Worm (Caenorhabditis elegans) whole organism, L1 larva: ENCODE results near the gene pqn-54.
A peak's percentile ranks its signal among the peaks of the same experiment; 100 is the strongest.

ENCODE experiments used
- C04F5.9 ChIP-seq: sonication (generic microtip); optimal IDR thresholded peaks from 2 replicates; lab custom pipeline; 2016; ENCODE audit warnings: missing genetic modification characterization, missing compliant biosample characterization
- C34B4.2 ChIP-seq: sonication (generic microtip); optimal IDR thresholded peaks from 2 replicates; lab custom pipeline; 2017; ENCODE audit warnings: mild to moderate bottlenecking, missing genetic modification characterization, missing compliant biosample characterization
- F16B12.6 ChIP-seq: fragments of 150-350 bp; optimal IDR thresholded peaks from 2 replicates; lab custom pipeline; 2014; ENCODE audit warnings: missing biosample characterization, missing genetic modification characterization
- alr-1 ChIP-seq: fragments of 200-800 bp; sonication (Bioruptor generic); optimal IDR thresholded peaks from 2 replicates; lab custom pipeline; 2018; ENCODE audit warnings: borderline replicate concordance, mild to moderate bottlenecking, missing genetic modification characterization, missing compliant biosample characterization
- aly-2 ChIP-seq: fragments of 150-350 bp; optimal IDR thresholded peaks from 2 replicates; lab custom pipeline; 2014; ENCODE audit warnings: missing biosample characterization, missing genetic modification characterization
- ceh-8 ChIP-seq: fragments of 200-800 bp; sonication (Bioruptor generic); optimal IDR thresholded peaks from 2 replicates; lab custom pipeline; 2018; ENCODE audit warnings: mild to moderate bottlenecking, missing genetic modification characterization, moderate library complexity, missing compliant biosample characterization
- ceh-82 ChIP-seq, 3 experiments: fragments of 150-350 bp in 1 of 3; sonication (generic microtip) in 2 of 3; optimal IDR thresholded peaks; 2 replicates each; lab custom pipeline; 2014 to 2017; ENCODE audit warnings: missing biosample characterization in 3 of 3, missing genetic modification characterization in 3 of 3
- dpl-1 ChIP-seq, 3 experiments: fragments of 150-350 bp in 2 of 3; sonication (generic microtip) in 1 of 3; optimal IDR thresholded peaks; 2 replicates each; lab custom pipeline; 2014 to 2017; ENCODE audit warnings: missing biosample characterization in 3 of 3, missing genetic modification characterization in 3 of 3, missing genetic modification reagents in 3 of 3
- efl-1 ChIP-seq, 4 experiments: fragments of 150-350 bp; optimal IDR thresholded peaks in 3 of 4; peaks in 1 of 4; 1 replicate in 1 of 4; 2 replicates in 3 of 4; lab custom pipeline; 2014; ENCODE audit warnings: missing biosample characterization in 2 of 4, missing genetic modification characterization in 2 of 4, missing genetic modification reagents in 2 of 4
- efl-3 ChIP-seq: fragments of 200-800 bp; sonication (Bioruptor generic); optimal IDR thresholded peaks from 2 replicates; lab custom pipeline; 2018; ENCODE audit warnings: mild to moderate bottlenecking, missing genetic modification characterization, missing compliant biosample characterization
- egl-13 ChIP-seq: sonication (generic microtip); optimal IDR thresholded peaks from 2 replicates; lab custom pipeline; 2016; ENCODE audit warnings: missing genotype, missing genetic modification reagents, missing genetic modification characterization, missing compliant biosample characterization
- egl-27 ChIP-seq, 2 experiments: fragments of 150-350 bp in 1 of 2; sonication (generic microtip); optimal IDR thresholded peaks; 3 replicates each; lab custom pipeline; 2017 to 2018; ENCODE audit warnings: missing biosample characterization in 2 of 2, missing genetic modification characterization in 2 of 2, missing genetic modification reagents in 2 of 2
- elt-3 ChIP-seq, 6 experiments: fragments of 150-350 bp in 1 of 6; sonication (generic microtip); optimal IDR thresholded peaks; 2 replicates each; lab custom pipeline; 2017 to 2018; ENCODE audit warnings: missing biosample characterization in 6 of 6, missing genetic modification characterization in 6 of 6, inconsistent platforms in 1 of 6
- fkh-8 ChIP-seq: sonication (generic microtip); optimal IDR thresholded peaks from 2 replicates; lab custom pipeline; 2016; ENCODE audit warnings: mild to moderate bottlenecking, missing genetic modification characterization, missing compliant biosample characterization
- grh-1 ChIP-seq: fragments of 200-800 bp; sonication (Bioruptor generic); IDR thresholded peaks from 2 replicates; pipeline ENCODE4 v1.3.6; 2022; ENCODE audit warnings: missing genetic modification reagents, missing genetic modification characterization, missing compliant biosample characterization
- hlh-4 ChIP-seq: sonication (generic microtip); optimal IDR thresholded peaks from 2 replicates; lab custom pipeline; 2016; ENCODE audit warnings: mild to moderate bottlenecking, missing genetic modification characterization, missing compliant biosample characterization
- hpl-2 ChIP-seq: fragments of 150-350 bp; optimal IDR thresholded peaks from 2 replicates; lab custom pipeline; 2014; ENCODE audit warnings: missing biosample characterization, missing genetic modification reagents, missing genetic modification characterization
- irx-1 ChIP-seq: sonication (generic microtip); optimal IDR thresholded peaks from 2 replicates; lab custom pipeline; 2016; ENCODE audit warnings: missing genetic modification characterization, missing compliant biosample characterization
- isw-1 ChIP-seq: fragments of 200-800 bp; sonication (Bioruptor generic); IDR thresholded peaks from 2 replicates; pipeline ENCODE4 v1.3.6; 2022; ENCODE audit warnings: missing genetic modification characterization, missing compliant biosample characterization
- lin-15B ChIP-seq: fragments of 150-350 bp; sonication (generic microtip); optimal IDR thresholded peaks from 3 replicates; lab custom pipeline; 2014; ENCODE audit warnings: missing biosample characterization, missing genetic modification characterization
- lin-35 ChIP-seq, 2 experiments: fragments of 150-350 bp; optimal IDR thresholded peaks; 2 replicates each; lab custom pipeline; 2014; ENCODE audit warnings: missing biosample characterization in 2 of 2, missing genetic modification characterization in 2 of 2, missing genetic modification reagents in 2 of 2
- lin-39 ChIP-seq: fragments of 150-350 bp; optimal IDR thresholded peaks from 2 replicates; lab custom pipeline; 2014; ENCODE audit warnings: missing biosample characterization, missing genetic modification reagents, missing genetic modification characterization
- lsy-2 ChIP-seq, 2 experiments: fragments of 150-350 bp; optimal IDR thresholded peaks; 2 replicates each; lab custom pipeline; 2014; ENCODE audit warnings: missing biosample characterization in 2 of 2, missing genetic modification characterization in 2 of 2
- mdl-1 ChIP-seq, 2 experiments: fragments of 150-350 bp; optimal IDR thresholded peaks; 2 replicates each; lab custom pipeline; 2014 to 2017; ENCODE audit warnings: missing biosample characterization in 2 of 2, missing genetic modification characterization in 2 of 2, inconsistent platforms in 1 of 2
- mef-2 ChIP-seq: fragments of 150-350 bp; optimal IDR thresholded peaks from 2 replicates; lab custom pipeline; 2014; ENCODE audit warnings: missing biosample characterization, missing genetic modification characterization
- mep-1 ChIP-seq: fragments of 150-350 bp; optimal IDR thresholded peaks from 2 replicates; lab custom pipeline; 2014; ENCODE audit warnings: missing biosample characterization, missing genetic modification characterization
- nhr-20 ChIP-seq: sonication (generic microtip); optimal IDR thresholded peaks from 2 replicates; lab custom pipeline; 2016; ENCODE audit warnings: mild to moderate bottlenecking, missing genetic modification characterization, missing compliant biosample characterization
- nhr-28 ChIP-seq: fragments of 150-350 bp; optimal IDR thresholded peaks from 2 replicates; lab custom pipeline; 2014; ENCODE audit warnings: missing biosample characterization, missing genetic modification characterization
- nhr-76 ChIP-seq: sonication (generic microtip); optimal IDR thresholded peaks from 2 replicates; lab custom pipeline; 2017; ENCODE audit warnings: missing biosample characterization, missing genetic modification characterization
- nhr-84 ChIP-seq: sonication (generic microtip); optimal IDR thresholded peaks from 2 replicates; lab custom pipeline; 2017; ENCODE audit warnings: missing biosample characterization, missing genetic modification characterization
- nhr-85 ChIP-seq: sonication (generic microtip); peaks from one replicate; lab custom pipeline; 2016; ENCODE audit warnings: missing genetic modification characterization, inconsistent platforms, missing compliant biosample characterization
- rnt-1 ChIP-seq: sonication (generic microtip); optimal IDR thresholded peaks from 2 replicates; lab custom pipeline; 2016; ENCODE audit warnings: mild to moderate bottlenecking, missing genetic modification characterization, moderate library complexity, missing compliant biosample characterization
- skn-1 ChIP-seq: fragments of 150-350 bp; optimal IDR thresholded peaks from 2 replicates; lab custom pipeline; 2014; ENCODE audit warnings: missing biosample characterization, missing genetic modification characterization
- snpc-4 ChIP-seq: fragments of 150-350 bp; optimal IDR thresholded peaks from 2 replicates; lab custom pipeline; 2014; ENCODE audit warnings: missing biosample characterization, missing genetic modification characterization
- sup-37 ChIP-seq: fragments of 200-800 bp; sonication (Bioruptor generic); optimal IDR thresholded peaks from 2 replicates; lab custom pipeline; 2018; ENCODE audit warnings: mild to moderate bottlenecking, missing genetic modification characterization, missing compliant biosample characterization
- swsn-7 ChIP-seq: sonication (generic microtip); optimal IDR thresholded peaks from 2 replicates; lab custom pipeline; 2016; ENCODE audit warnings: missing genetic modification characterization, missing compliant biosample characterization
- unc-130 ChIP-seq: fragments of 150-350 bp; optimal IDR thresholded peaks from 2 replicates; lab custom pipeline; 2017; ENCODE audit warnings: missing biosample characterization, missing genetic modification characterization, inconsistent platforms
- unc-62 ChIP-seq: fragments of 150-350 bp; optimal IDR thresholded peaks from 2 replicates; lab custom pipeline; 2014; ENCODE audit warnings: missing biosample characterization, missing genetic modification reagents, missing genetic modification characterization
- unc-86 ChIP-seq: sonication (generic microtip); optimal IDR thresholded peaks from 2 replicates; lab custom pipeline; 2016; ENCODE audit warnings: missing genetic modification characterization, missing compliant biosample characterization
- unc-98 ChIP-seq: fragments of 200-800 bp; sonication (Bioruptor generic); IDR thresholded peaks from 2 replicates; pipeline ENCODE4 v1.3.6; 2022; ENCODE audit warnings: missing genetic modification characterization, missing compliant biosample characterization
- vab-15 ChIP-seq: sonication (generic microtip); optimal IDR thresholded peaks from 2 replicates; lab custom pipeline; 2017; ENCODE audit warnings: missing genotype, mild to moderate bottlenecking, missing genetic modification characterization, missing compliant biosample characterization
- zag-1 ChIP-seq: fragments of 150-350 bp; optimal IDR thresholded peaks from 2 replicates; lab custom pipeline; 2014; ENCODE audit warnings: missing biosample characterization, missing genetic modification characterization
- zip-4 ChIP-seq: fragments of 200-800 bp; sonication (Bioruptor generic); optimal IDR thresholded peaks from 2 replicates; lab custom pipeline; 2018; ENCODE audit warnings: mild to moderate bottlenecking, missing genetic modification characterization, moderate library complexity, missing compliant biosample characterization
- ztf-11 ChIP-seq, 2 experiments: sonication (generic microtip); optimal IDR thresholded peaks; 2 replicates each; lab custom pipeline; 2016 to 2017; ENCODE audit warnings: missing genetic modification characterization in 2 of 2, missing biosample characterization in 1 of 2, missing compliant biosample characterization in 1 of 2

pqn-54 gene

ce11 chrV:1471078-1471969 lies 6.5 kb downstream of the pqn-54 start (continued):
- TF ChIP-seq snpc-4, result no peak
- peak; percentile 43 for TF ChIP-seq unc-130 (tag; lab: Kevin White, UChicago)
- no peak for TF ChIP-seq nhr-84 (tag; lab: Kevin White, UChicago)
- TF ChIP-seq dpl-1 (GFP tag; optimal IDR thresholded peaks at IDR 0.05; lab: Kevin White, UChicago), result peak; percentile 89 to 94 (median 91)
- peak; percentile 12 for TF ChIP-seq lin-39 (tag; lab: Kevin White, UChicago)
- peak; percentile 71 for TF ChIP-seq swsn-7 (tag; lab: Kevin White, UChicago)
- TF ChIP-seq aly-2 (tag; lab: Kevin White, UChicago), result peak; percentile 50
- no peak for TF ChIP-seq egl-27 (tag; optimal IDR thresholded peaks at IDR 0.05; lab: Kevin White, UChicago)
- TF ChIP-seq mdl-1 (tag; optimal IDR thresholded peaks at IDR 0.05; lab: Kevin White, UChicago), result peak in 1 of 2 experiments; percentile 36
- TF ChIP-seq vab-15 (tag; lab: Kevin White, UChicago), result no peak
- peak; percentile 80 to 90 for TF ChIP-seq lsy-2 (tag; optimal IDR thresholded peaks at IDR 0.05; lab: Kevin White, UChicago)
- TF ChIP-seq unc-98 (GFP tag; lab: Robert Waterston, UW), result no peak
- peak; percentile 86 for TF ChIP-seq lin-15B (tag; lab: Kevin White, UChicago)
- peak in 2 of 3 experiments; percentile 36 to 86 for TF ChIP-seq ceh-82 (tag; optimal IDR thresholded peaks at IDR 0.05; lab: Kevin White, UChicago)
- no peak for TF ChIP-seq C34B4.2 (tag; lab: Kevin White, UChicago)
- TF ChIP-seq skn-1, result peak; percentile 85
- no peak for TF ChIP-seq hlh-4 (tag; lab: Kevin White, UChicago)
- peak; percentile 94 to 95 for TF ChIP-seq lin-35 (GFP tag; optimal IDR thresholded peaks at IDR 0.05; lab: Kevin White, UChicago)
- peak; percentile 57 for TF ChIP-seq unc-86
- TF ChIP-seq hpl-2 (GFP tag; lab: Kevin White, UChicago), result peak; percentile 51
- TF ChIP-seq isw-1 (GFP tag; lab: Robert Waterston, UW), result peak; percentile 64
- TF ChIP-seq efl-1 (optimal IDR thresholded peaks at IDR 0.05; lab: Kevin White, UChicago), result peak; percentile 81 to 92
- peak; percentile 90 to 99 for TF ChIP-seq efl-1 (GFP tag; optimal IDR thresholded peaks at IDR 0.05 in 1 of 2; lab: Kevin White, UChicago)
- TF ChIP-seq rnt-1 (tag; lab: Kevin White, UChicago), result peak; percentile 41
- TF ChIP-seq ztf-11 (tag; optimal IDR thresholded peaks at IDR 0.05; lab: Kevin White, UChicago), result peak in 1 of 2 experiments; percentile 20
- TF ChIP-seq mep-1 (tag; lab: Kevin White, UChicago), result peak; percentile 86
- TF ChIP-seq F16B12.6 (tag; lab: Kevin White, UChicago), result peak; percentile 25
- no peak for TF ChIP-seq nhr-76 (tag; lab: Kevin White, UChicago)
- peak; percentile 42 for TF ChIP-seq egl-13 (tag; lab: Kevin White, UChicago)
- peak in 2 of 6 experiments; percentile 41 to 53 for TF ChIP-seq elt-3 (tag; optimal IDR thresholded peaks at IDR 0.05; lab: Kevin White, UChicago)
- no peak for TF ChIP-seq unc-62 (GFP tag; lab: Kevin White, UChicago)
- TF ChIP-seq fkh-8 (tag; lab: Kevin White, UChicago), result peak; percentile 82
- no peak for TF ChIP-seq grh-1
- TF ChIP-seq nhr-85 (tag; lab: Kevin White, UChicago), result peak; percentile 83

- no peak for TF ChIP-seq mef-2 (tag; lab: Kevin White, UChicago)
- TF ChIP-seq ceh-8 (GFP tag; lab: Kevin White, UChicago), result no peak
- TF ChIP-seq nhr-20 (tag; lab: Kevin White, UChicago), result no peak
- no peak for TF ChIP-seq sup-37 (GFP tag; lab: Kevin White, UChicago)
- no peak for TF ChIP-seq alr-1 (tag; lab: Kevin White, UChicago)
- TF ChIP-seq zip-4 (GFP tag; lab: Kevin White, UChicago), result peak; percentile 58
- no peak for TF ChIP-seq nhr-28 (tag; lab: Kevin White, UChicago)
- TF ChIP-seq C34B4.2 (tag; lab: Kevin White, UChicago), result no peak
- TF ChIP-seq nhr-84 (tag; lab: Kevin White, UChicago), result no peak
- TF ChIP-seq efl-3, result no peak
- TF ChIP-seq C04F5.9 (tag; lab: Kevin White, UChicago), result no peak
- no peak for TF ChIP-seq irx-1 (tag; lab: Kevin White, UChicago)
- TF ChIP-seq zag-1, result no peak
- peak; percentile 10 for TF ChIP-seq skn-1
Observed at ce11 chrV:1471977-1472376, 7.2 kb downstream of the pqn-54 start.
